Worm (Caenorhabditis elegans): ENCODE results near the gene C35C5.10.

DNA sequence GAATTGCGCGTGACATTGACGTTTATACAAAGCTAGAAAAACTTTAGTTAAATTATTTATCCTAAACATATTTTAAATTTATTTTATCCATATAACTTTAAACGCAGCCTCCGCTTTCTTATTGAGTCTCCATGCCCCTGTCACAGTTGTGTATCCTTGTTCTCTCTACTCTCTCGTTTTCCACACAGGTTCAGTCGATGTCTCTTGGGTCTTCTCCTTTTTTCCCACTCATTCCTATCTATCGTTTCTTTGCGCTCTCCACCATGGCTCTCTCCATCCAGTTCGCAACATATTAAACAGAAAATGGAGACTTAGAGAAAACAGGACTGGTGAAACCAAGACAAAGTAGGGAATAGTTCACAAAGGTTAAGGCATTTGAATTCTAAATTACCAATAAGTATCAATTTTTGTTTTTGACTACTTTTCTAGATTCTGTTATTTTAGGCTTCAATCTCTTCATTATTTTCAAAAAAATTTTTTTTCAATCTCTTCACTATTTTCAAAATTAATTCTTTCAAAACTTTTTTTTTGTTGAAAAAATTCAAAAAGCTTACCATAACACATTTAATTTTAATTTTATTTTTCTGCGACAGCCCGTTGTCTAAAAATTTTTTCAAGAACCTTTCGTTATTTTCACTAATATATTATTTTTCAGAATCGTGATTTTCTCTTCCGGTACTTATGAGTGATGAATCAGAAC is 33.8 kb upstream of the C35C5.10 start, which contains the start of gene sdc-2:
- TF ChIP-seq mab-9 (GFP tag; IDR thresholded peaks at IDR 0.05) (no peak), grh-1 (GFP tag; IDR thresholded peaks at IDR 0.05) (no peak), sptf-1 (tag; optimal IDR thresholded peaks at IDR 0.05) (no peak), ceh-82 (tag; optimal IDR thresholded peaks at IDR 0.05) (peak in 2 of 3 experiments; percentile 69 to 73)
